Fruit fly (Drosophila melanogaster): Measurements from ENCODE around the gene Hel89B.

The Hel89B gene

DNA sequence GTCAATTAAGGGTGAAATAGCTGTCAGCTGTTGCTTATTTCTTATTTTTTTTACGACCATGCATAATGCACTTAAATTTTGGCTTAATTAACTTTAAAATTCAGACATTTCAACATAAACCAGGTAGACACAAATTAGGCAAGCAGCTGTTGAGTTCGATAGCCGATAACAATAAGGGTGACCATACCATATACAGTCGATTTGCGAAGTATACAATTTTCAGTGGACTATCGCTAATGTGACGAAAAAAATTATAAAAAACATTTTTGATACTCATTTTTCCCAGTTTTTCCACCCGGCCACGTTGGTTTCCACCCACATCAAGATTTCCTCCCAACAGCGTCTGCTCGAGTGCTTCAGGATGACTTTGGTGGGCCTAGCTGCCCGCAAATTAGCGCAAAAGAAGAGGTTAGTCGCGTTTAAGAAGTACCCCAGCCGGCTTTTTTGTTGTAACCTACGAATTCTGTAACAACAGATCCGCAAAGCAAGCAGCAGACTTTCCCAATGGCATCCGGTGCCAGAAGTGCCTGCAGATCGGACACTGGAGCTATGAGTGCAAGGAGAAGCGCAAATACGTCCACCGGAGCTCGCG lies 9.3 kb upstream of the Hel89B start, which contains the start of the genes CG4287 and CG5516 (continued):
- no peak for TF ChIP-seq CG17328 (GFP tag; IDR thresholded peaks at IDR 0.05)
- TF ChIP-seq CG6175 (GFP tag; IDR thresholded peaks at IDR 0.05), result no peak
- no peak for TF ChIP-seq ci (GFP tag; IDR thresholded peaks at IDR 0.05)
- no peak for TF ChIP-seq stc (GFP tag; IDR thresholded peaks at IDR 0.05)
- TF ChIP-seq peb (GFP tag; IDR thresholded peaks at IDR 0.05), result no peak
- no peak for TF ChIP-seq CG10543 (GFP tag; optimal IDR thresholded peaks at IDR 0.05)
- TF ChIP-seq pfk (GFP tag; optimal IDR thresholded peaks at IDR 0.05), result no peak
- no peak for TF ChIP-seq ato (GFP tag; IDR thresholded peaks at IDR 0.05; ENCODE audit: partially characterized antibody)
- no peak for TF ChIP-seq fd96Cb (tag; optimal IDR thresholded peaks at IDR 0.05)
- TF ChIP-seq prd (optimal IDR thresholded peaks at IDR 0.05), result no peak
- TF ChIP-seq prd (GFP tag; IDR thresholded peaks at IDR 0.05), result no peak
- peak; percentile 48 for TF ChIP-seq pzg (GFP tag; optimal IDR thresholded peaks at IDR 0.05)
- no peak for TF ChIP-seq lola (GFP tag; optimal IDR thresholded peaks at IDR 0.05)
- TF ChIP-seq psq (GFP tag; optimal IDR thresholded peaks at IDR 0.05), result no peak
- TF ChIP-seq CG6813 (GFP tag; optimal IDR thresholded peaks at IDR 0.05), result no peak
- TF ChIP-seq her (GFP tag; optimal IDR thresholded peaks at IDR 0.05), result no peak
- peak; percentile 51 for TF ChIP-seq mam (GFP tag; optimal IDR thresholded peaks at IDR 0.05)
- no peak for TF ChIP-seq CG17912 (GFP tag; optimal IDR thresholded peaks at IDR 0.05)
- peak; percentile 22 for TF ChIP-seq trem (tag; optimal IDR thresholded peaks at IDR 0.05)
- TF ChIP-seq CG3163 (GFP tag; optimal IDR thresholded peaks at IDR 0.05), result no peak
- TF ChIP-seq CG10462 (GFP tag; optimal IDR thresholded peaks at IDR 0.05), result no peak
- TF ChIP-seq CG4404 (GFP tag; IDR thresholded peaks at IDR 0.05), result no peak
- no peak for TF ChIP-seq emc (GFP tag; optimal IDR thresholded peaks at IDR 0.05)
- TF ChIP-seq ac (GFP tag; optimal IDR thresholded peaks at IDR 0.05), result no peak
- TF ChIP-seq CG4328 (GFP tag; optimal IDR thresholded peaks at IDR 0.05), result no peak
- no peak for TF ChIP-seq mirr (GFP tag; optimal IDR thresholded peaks at IDR 0.05)
- TF ChIP-seq CG8478 (optimal IDR thresholded peaks at IDR 0.05), result no peak
- TF ChIP-seq stwl (tag; optimal IDR thresholded peaks at IDR 0.05), result peak; percentile 62
- no peak for TF ChIP-seq CG18599 (GFP tag; optimal IDR thresholded peaks at IDR 0.05)
- no peak for TF ChIP-seq Camta (GFP tag; optimal IDR thresholded peaks at IDR 0.05)
- TF ChIP-seq ind (GFP tag; optimal IDR thresholded peaks at IDR 0.05), result peak; percentile 25
- no peak for TF ChIP-seq toy (GFP tag; IDR thresholded peaks at IDR 0.05)
- no peak for TF ChIP-seq Optix (GFP tag; IDR thresholded peaks at IDR 0.05)
- no peak for TF ChIP-seq ewg (GFP tag; optimal IDR thresholded peaks at IDR 0.05)
- no peak for TF ChIP-seq Fer3 (tag; optimal IDR thresholded peaks at IDR 0.05)
- TF ChIP-seq cg (GFP tag; optimal IDR thresholded peaks at IDR 0.05), result no peak
- no peak for TF ChIP-seq C15 (GFP tag; IDR thresholded peaks at IDR 0.05)
- TF ChIP-seq dati (GFP tag; IDR thresholded peaks at IDR 0.05), result no peak
- no peak for TF ChIP-seq kni (GFP tag; optimal IDR thresholded peaks at IDR 0.05)
- peak; percentile 54 for TF ChIP-seq Scr (GFP tag; IDR thresholded peaks at IDR 0.05; ENCODE audit: partially characterized antibody)
- no peak for TF ChIP-seq oc (tag; optimal IDR thresholded peaks at IDR 0.05)
- peak; percentile 63 for TF ChIP-seq CG13287 (GFP tag; IDR thresholded peaks at IDR 0.05; ENCODE audit: partially characterized antibody)
- no peak for TF ChIP-seq Dip2 (GFP tag; IDR thresholded peaks at IDR 0.05)
- no peak for TF ChIP-seq Jarid2 (GFP tag; optimal IDR thresholded peaks at IDR 0.05)
- TF ChIP-seq CG7928 (GFP tag; optimal IDR thresholded peaks at IDR 0.05), result no peak
- TF ChIP-seq CG6854 (GFP tag; optimal IDR thresholded peaks at IDR 0.05), result no peak
- TF ChIP-seq Pdp1 (GFP tag; optimal IDR thresholded peaks at IDR 0.05), result no peak
- no peak for TF ChIP-seq CG9727 (GFP tag; optimal IDR thresholded peaks at IDR 0.05)
- peak; percentile 73 for TF ChIP-seq bigmax (GFP tag; optimal IDR thresholded peaks at IDR 0.05)
- TF ChIP-seq pan (optimal IDR thresholded peaks at IDR 0.05), result no peak
- no peak for TF ChIP-seq pan (GFP tag; optimal IDR thresholded peaks at IDR 0.05 in 1 of 2, IDR thresholded peaks at IDR 0.05 in 1 of 2)
